Fruit fly (Drosophila melanogaster) whole organism, prepupa: ENCODE data around the gene CG10587.
A peak's percentile ranks its signal among the peaks of the same experiment; 100 is the strongest.

ENCODE experiments used
- Blimp-1 ChIP-seq: fragments of 200-800 bp; sonication (Bioruptor generic); optimal IDR thresholded peaks from 3 replicates; lab custom pipeline; 2017; ENCODE audit warnings: missing biosample characterization, missing genetic modification characterization, mild to moderate bottlenecking, moderate library complexity, missing genetic modification reagents
- CG10669 ChIP-seq: fragments of 200-800 bp; sonication (Bioruptor generic); optimal IDR thresholded peaks from 3 replicates; lab custom pipeline; 2018; ENCODE audit warnings: missing biosample characterization, mild to moderate bottlenecking, missing genetic modification characterization, moderate library complexity
- CG11762 ChIP-seq: fragments of 200-800 bp; sonication (Bioruptor generic); optimal IDR thresholded peaks from 3 replicates; lab custom pipeline; 2016; ENCODE audit warnings: missing biosample characterization, missing genetic modification characterization; ENCODE audit not compliant: insufficient read depth
- CG1621 ChIP-seq: fragments of 200-800 bp; sonication (Bioruptor generic); optimal IDR thresholded peaks from 3 replicates; lab custom pipeline; 2018; ENCODE audit warnings: missing biosample characterization, mild to moderate bottlenecking, missing genetic modification characterization
- CG31627 ChIP-seq: fragments of 200-800 bp; sonication (Bioruptor generic); optimal IDR thresholded peaks from 3 replicates; lab custom pipeline; 2016; ENCODE audit warnings: missing biosample characterization, missing genetic modification characterization
- CG32006 ChIP-seq: fragments of 200-800 bp; sonication (Bioruptor generic); optimal IDR thresholded peaks from 3 replicates; lab custom pipeline; 2017; ENCODE audit warnings: missing biosample characterization, mild to moderate bottlenecking, missing genetic modification characterization
- CG34406 ChIP-seq: fragments of 200-800 bp; sonication (Bioruptor generic); optimal IDR thresholded peaks from 3 replicates; lab custom pipeline; 2016; ENCODE audit warnings: missing biosample characterization, missing genetic modification characterization
- CG3919 ChIP-seq: fragments of 200-800 bp; sonication (Bioruptor generic); optimal IDR thresholded peaks from 3 replicates; lab custom pipeline; 2016; ENCODE audit warnings: missing biosample characterization, missing genetic modification characterization
- CG6163 ChIP-seq: fragments of 200-800 bp; sonication (Bioruptor generic); IDR thresholded peaks from 3 replicates; pipeline ENCODE4 v1.3.6; 2022; ENCODE audit warnings: missing biosample characterization, missing genetic modification characterization
- CG6808 ChIP-seq: fragments of 200-800 bp; sonication (Bioruptor generic); optimal IDR thresholded peaks from 3 replicates; lab custom pipeline; 2017; ENCODE audit warnings: missing biosample characterization, missing genetic modification characterization, mild to moderate bottlenecking, moderate library complexity, missing genetic modification reagents
- CG6854 ChIP-seq: fragments of 200-800 bp; sonication (Bioruptor generic); optimal IDR thresholded peaks from 2 replicates; lab custom pipeline; 2017; ENCODE audit warnings: missing biosample characterization, mild to moderate bottlenecking, missing genetic modification characterization
- CG7368 ChIP-seq: fragments of 200-800 bp; sonication (Bioruptor generic); optimal IDR thresholded peaks from 3 replicates; lab custom pipeline; 2016; ENCODE audit warnings: missing biosample characterization, missing genetic modification characterization
- CG8319 ChIP-seq: fragments of 200-800 bp; sonication (Bioruptor generic); optimal IDR thresholded peaks from 3 replicates; lab custom pipeline; 2016; ENCODE audit warnings: missing biosample characterization, missing genetic modification characterization
- Eip78C ChIP-seq: fragments of 200-800 bp; sonication (Bioruptor generic); peaks from one replicate; lab custom pipeline; 2016; ENCODE audit warnings: missing biosample characterization, missing genetic modification characterization
- Ets21C ChIP-seq: fragments of 200-800 bp; sonication (Bioruptor generic); optimal IDR thresholded peaks from 3 replicates; lab custom pipeline; 2016; ENCODE audit warnings: missing biosample characterization, missing genetic modification characterization
- Gug ChIP-seq: fragments of 200-800 bp; sonication (Bioruptor generic); IDR thresholded peaks from 2 replicates; pipeline ENCODE4 v1.3.6; 2022; ENCODE audit warnings: missing biosample characterization, missing genetic modification characterization
- Hr38 ChIP-seq: sonication (Bioruptor generic); optimal IDR thresholded peaks from 2 replicates; lab custom pipeline; 2016; ENCODE audit warnings: missing biosample characterization, missing genetic modification characterization
- Hr39 ChIP-seq: fragments of 200-800 bp; sonication (Bioruptor generic); optimal IDR thresholded peaks from 2 replicates; lab custom pipeline; 2016; ENCODE audit warnings: missing biosample characterization, missing genetic modification characterization
- Hr4 ChIP-seq: fragments of 200-800 bp; sonication (Bioruptor generic); optimal IDR thresholded peaks from 3 replicates; lab custom pipeline; 2016; ENCODE audit warnings: missing biosample characterization, missing genetic modification characterization
- Met ChIP-seq: fragments of 200-800 bp; sonication (Bioruptor generic); optimal IDR thresholded peaks from 3 replicates; lab custom pipeline; 2016; ENCODE audit warnings: missing biosample characterization, missing genetic modification characterization
- Smox ChIP-seq: fragments of 200-800 bp; sonication (Bioruptor generic); optimal IDR thresholded peaks from 3 replicates; lab custom pipeline; 2016; ENCODE audit warnings: missing biosample characterization, missing genetic modification characterization
- Sox102F ChIP-seq: fragments of 200-800 bp; sonication (Bioruptor generic); optimal IDR thresholded peaks from 2 replicates; lab custom pipeline; 2016; ENCODE audit warnings: missing biosample characterization, mild to moderate bottlenecking, missing genetic modification characterization
- Sox15 ChIP-seq: fragments of 200-800 bp; sonication (Bioruptor generic); optimal IDR thresholded peaks from 3 replicates; lab custom pipeline; 2016; ENCODE audit warnings: missing biosample characterization, missing genetic modification characterization
- acj6 ChIP-seq: fragments of 200-800 bp; sonication (Bioruptor generic); optimal IDR thresholded peaks from 3 replicates; lab custom pipeline; 2016; ENCODE audit warnings: missing biosample characterization, missing genetic modification characterization
- cyc ChIP-seq: fragments of 200-800 bp; sonication (Bioruptor generic); optimal IDR thresholded peaks from 3 replicates; lab custom pipeline; 2016; ENCODE audit warnings: missing biosample characterization, missing genetic modification characterization
- dac ChIP-seq: fragments of 200-800 bp; sonication (Bioruptor generic); optimal IDR thresholded peaks from 2 replicates; lab custom pipeline; 2017; ENCODE audit warnings: missing biosample characterization, mild to moderate bottlenecking, missing genetic modification characterization
- dsx ChIP-seq: fragments of 200-800 bp; optimal IDR thresholded peaks from 3 replicates; lab custom pipeline; 2019; ENCODE audit warnings: missing biosample characterization, mild to moderate bottlenecking, missing genetic modification characterization, moderate library complexity; ENCODE audit not compliant: poor library complexity, severe bottlenecking
- eg ChIP-seq: fragments of 200-800 bp; sonication (Bioruptor generic); IDR thresholded peaks from 3 replicates; pipeline ENCODE4 v1.3.6; 2022; ENCODE audit warnings: missing biosample characterization, missing genetic modification characterization
- esn ChIP-seq: fragments of 200-800 bp; sonication (Bioruptor generic); optimal IDR thresholded peaks from 2 replicates; lab custom pipeline; 2016; ENCODE audit warnings: missing biosample characterization, mild to moderate bottlenecking, missing genetic modification characterization, moderate library complexity
- fd59A ChIP-seq: fragments of 200-800 bp; sonication (Bioruptor generic); optimal IDR thresholded peaks from 2 replicates; lab custom pipeline; 2017; ENCODE audit warnings: missing biosample characterization, mild to moderate bottlenecking, missing genetic modification characterization, missing genetic modification reagents
- lz ChIP-seq: fragments of 200-800 bp; sonication (Bioruptor generic); optimal IDR thresholded peaks from 3 replicates; lab custom pipeline; 2016; ENCODE audit warnings: missing biosample characterization, missing genetic modification characterization
- pdm3 ChIP-seq: fragments of 200-800 bp; sonication (Bioruptor generic); optimal IDR thresholded peaks from 3 replicates; lab custom pipeline; 2016; ENCODE audit warnings: missing biosample characterization, missing genetic modification characterization
- salr ChIP-seq, 2 experiments: fragments of 200-800 bp; sonication (Bioruptor generic); optimal IDR thresholded peaks; 3 replicates each; lab custom pipeline; 2016 to 2018; ENCODE audit warnings: missing biosample characterization in 2 of 2, missing genetic modification characterization in 2 of 2, mild to moderate bottlenecking in 1 of 2
- ss ChIP-seq, 2 experiments: fragments of 200-800 bp; sonication (Bioruptor generic); optimal IDR thresholded peaks; 2 replicates in 1 of 2; 3 replicates in 1 of 2; lab custom pipeline; 2017 to 2018; ENCODE audit warnings: mild to moderate bottlenecking in 2 of 2, missing biosample characterization in 2 of 2, missing genetic modification characterization in 2 of 2, moderate library complexity in 1 of 2
- svp ChIP-seq: fragments of 200-800 bp; sonication (Bioruptor generic); peaks from one replicate; lab custom pipeline; 2016; ENCODE audit warnings: missing biosample characterization, missing genetic modification characterization
- topi ChIP-seq: fragments of 200-800 bp; sonication (Bioruptor generic); optimal IDR thresholded peaks from 3 replicates; lab custom pipeline; 2016; ENCODE audit warnings: missing biosample characterization, missing genetic modification characterization
- vri ChIP-seq: fragments of 200-800 bp; sonication (Bioruptor generic); optimal IDR thresholded peaks from 3 replicates; lab custom pipeline; 2016; ENCODE audit warnings: missing biosample characterization, mild to moderate bottlenecking, missing genetic modification characterization

CG10587 gene

dm6 chr3L:20918945-20919344 lies 43.4 kb downstream of the CG10587 start (continued):
- TF ChIP-seq Hr4 (peak; percentile 73), CG32006 (peak; percentile 78), salr (GFP tag; optimal IDR thresholded peaks at IDR 0.05; lab: Kevin White, UChicago) (no peak), Met (GFP tag; lab: Kevin White, UChicago) (no peak), CG11762 (GFP tag; lab: Kevin White, UChicago) (no peak), CG6163 (0 out of 3 replicates have a peak, but pooled peaks have one; percentile 40), svp (GFP tag; lab: Kevin White, UChicago) (peak; percentile 61)

- TF ChIP-seq pdm3 (peak; percentile 10), CG6808 (GFP tag; lab: Kevin White, UChicago) (peak; percentile 9), fd59A (GFP tag; lab: Kevin White, UChicago) (no peak), Hr38 (GFP tag; lab: Kevin White, UChicago) (no peak), Met (GFP tag; lab: Kevin White, UChicago) (peak; percentile 45), acj6 (GFP tag; lab: Kevin White, UChicago) (no peak), svp (GFP tag; lab: Kevin White, UChicago) (peak; percentile 65), Eip78C (peak; percentile 83), eg (GFP tag; lab: Robert Waterston, UW) (no peak), CG31627 (GFP tag; lab: Kevin White, UChicago) (peak; percentile 39), cyc (GFP tag; lab: Kevin White, UChicago) (peak; percentile 32), CG34406 (GFP tag; lab: Kevin White, UChicago) (no peak), Gug (GFP tag; lab: Robert Waterston, UW) (no peak), dac (GFP tag; lab: Kevin White, UChicago) (no peak), vri (GFP tag; lab: Kevin White, UChicago) (no peak), Blimp-1 (peak; percentile 37), CG7368 (GFP tag; lab: Kevin White, UChicago) (no peak), CG10669 (GFP tag; lab: Kevin White, UChicago) (peak; percentile 18), Sox102F (GFP tag; lab: Kevin White, UChicago) (no peak), esn (GFP tag; lab: Kevin White, UChicago) (peak; percentile 58), CG6854 (GFP tag; lab: Kevin White, UChicago) (no peak), dsx (GFP tag; lab: Kevin White, UChicago) (peak; percentile 15), topi (GFP tag; lab: Kevin White, UChicago) (peak; percentile 32), CG8319 (no peak), Hr39 (peak; percentile 24), lz (GFP tag; lab: Kevin White, UChicago) (peak; percentile 26), ss (GFP tag; optimal IDR thresholded peaks at IDR 0.05; lab: Kevin White, UChicago) (peak in 1 of 2 experiments; percentile 5), CG3919 (GFP tag; lab: Kevin White, UChicago) (no peak), Ets21C (GFP tag; lab: Kevin White, UChicago) (no peak), Sox15 (no peak), Smox (peak; percentile 13)
These were observed 45.2 kb downstream of the CG10587 start for dm6 chr3L:20917025-20917691.

- TF ChIP-seq CG1621 (tag; lab: Kevin White, UChicago) (no peak), svp (GFP tag; lab: Kevin White, UChicago) (peak; percentile 15)
These were observed 47.2 kb downstream of the CG10587 start for dm6 chr3L:20915111-20915510.
